Fruit fly (Drosophila melanogaster) whole organism, embryonic: Measurements from ENCODE around the gene CG7484.

Experiments
- ATbp ChIP-seq: fragments of 200-800 bp; sonication (Bioruptor generic); optimal IDR thresholded peaks from 2 replicates; lab custom pipeline; 2017; ENCODE audit warnings: missing biosample characterization, mild to moderate bottlenecking, missing genetic modification characterization, missing genetic modification reagents
- Atf6 ChIP-seq: fragments of 200-800 bp; sonication (Bioruptor generic); IDR thresholded peaks from 2 replicates; pipeline ENCODE4 v1.3.6; 2022; ENCODE audit warnings: missing biosample characterization, missing genetic modification characterization
- CG11247 ChIP-seq: fragments of 200-800 bp; sonication (Bioruptor generic); IDR thresholded peaks from 2 replicates; pipeline ENCODE4 v1.3.6; 2022; ENCODE audit warnings: missing biosample characterization, missing genetic modification characterization
- CG15269 ChIP-seq: fragments of 200-800 bp; sonication (Bioruptor generic); optimal IDR thresholded peaks from 2 replicates; lab custom pipeline; 2018; ENCODE audit warnings: missing biosample characterization, mild to moderate bottlenecking, missing genetic modification characterization, moderate library complexity
- CG15601 ChIP-seq: fragments of 200-800 bp; sonication (Bioruptor generic); optimal IDR thresholded peaks from 3 replicates; lab custom pipeline; 2019; ENCODE audit warnings: missing biosample characterization, mild to moderate bottlenecking, missing genetic modification characterization, moderate library complexity
- CG17328 ChIP-seq: fragments of 200-800 bp; sonication (Bioruptor generic); IDR thresholded peaks from 2 replicates; pipeline ENCODE4 v1.3.6; 2022; ENCODE audit warnings: missing biosample characterization, missing genetic modification characterization
- CG2120 ChIP-seq: fragments of 200-800 bp; sonication (Bioruptor generic); optimal IDR thresholded peaks from 3 replicates; lab custom pipeline; 2016; ENCODE audit warnings: missing biosample characterization, missing genetic modification characterization
- CG2202 ChIP-seq: fragments of 200-800 bp; sonication (Bioruptor generic); optimal IDR thresholded peaks from 2 replicates; lab custom pipeline; 2018; ENCODE audit warnings: missing biosample characterization, mild to moderate bottlenecking, missing genetic modification characterization
- CG2712 ChIP-seq: fragments of 200-800 bp; optimal IDR thresholded peaks from 3 replicates; lab custom pipeline; 2019; ENCODE audit warnings: missing biosample characterization, mild to moderate bottlenecking, missing genetic modification characterization, moderate library complexity
- CG3163 ChIP-seq: fragments of 200-800 bp; sonication (Bioruptor generic); optimal IDR thresholded peaks from 3 replicates; lab custom pipeline; 2016; ENCODE audit warnings: missing biosample characterization, missing genetic modification characterization
- CG34224 ChIP-seq: fragments of 200-800 bp; sonication (Bioruptor generic); IDR thresholded peaks from 3 replicates; pipeline ENCODE4 v1.3.6; 2022; ENCODE audit warnings: missing biosample characterization, missing genetic modification characterization; ENCODE audit not compliant: partially characterized antibody
- CG3847 ChIP-seq: fragments of 200-800 bp; sonication (Bioruptor generic); IDR thresholded peaks from 2 replicates; pipeline ENCODE4 v1.3.6; 2022; ENCODE audit warnings: missing biosample characterization, missing genetic modification characterization
- CG7745 ChIP-seq: fragments of 200-800 bp; sonication (Bioruptor generic); optimal IDR thresholded peaks from 2 replicates; lab custom pipeline; 2018; ENCODE audit warnings: missing biosample characterization, mild to moderate bottlenecking, missing genetic modification characterization, moderate library complexity
- CG8944 ChIP-seq: fragments of 200-800 bp; sonication (Bioruptor generic); optimal IDR thresholded peaks from 3 replicates; lab custom pipeline; 2016; ENCODE audit warnings: missing biosample characterization, missing genetic modification characterization
- CG9727 ChIP-seq: fragments of 200-800 bp; sonication (Bioruptor generic); optimal IDR thresholded peaks from 3 replicates; lab custom pipeline; 2017; ENCODE audit warnings: missing biosample characterization, mild to moderate bottlenecking, missing genetic modification characterization
- Camta ChIP-seq: fragments of 200-800 bp; sonication (Bioruptor generic); optimal IDR thresholded peaks from 2 replicates; lab custom pipeline; 2016; ENCODE audit warnings: missing biosample characterization, missing genetic modification characterization
- D ChIP-seq, 2 experiments: fragments of 200-800 bp in 1 of 2; fragments of >200 bp in 1 of 2; sonication (Bioruptor generic) in 1 of 2; optimal IDR thresholded peaks; 2 replicates in 1 of 2; 3 replicates in 1 of 2; lab custom pipeline; 2017; ENCODE audit warnings: mild to moderate bottlenecking in 1 of 2, missing biosample characterization in 1 of 2, missing genetic modification characterization in 1 of 2, missing genetic modification reagents in 1 of 2
- Dip2 ChIP-seq: fragments of 200-800 bp; sonication (Bioruptor generic); IDR thresholded peaks from 2 replicates; pipeline ENCODE4 v1.3.6; 2022; ENCODE audit warnings: missing biosample characterization, missing genetic modification characterization
- Dip3 ChIP-seq: fragments of 200-800 bp; sonication (Bioruptor generic); optimal IDR thresholded peaks from 3 replicates; lab custom pipeline; 2016; ENCODE audit warnings: missing biosample characterization, missing genetic modification characterization
- GATAe ChIP-seq: fragments of 200-800 bp; sonication (Bioruptor generic); conservative IDR thresholded peaks from 2 replicates; pipeline ENCODE4 v1.3.6; 2022; ENCODE audit warnings: missing biosample characterization, missing genetic modification characterization
- H15 ChIP-seq: fragments of 200-800 bp; sonication (Bioruptor generic); IDR thresholded peaks from 3 replicates; pipeline ENCODE4 v1.3.6; 2022; ENCODE audit warnings: missing biosample characterization, missing genetic modification characterization
- Lhr ChIP-seq: fragments of 200-800 bp; sonication (Bioruptor generic); optimal IDR thresholded peaks from 3 replicates; lab custom pipeline; 2017; ENCODE audit warnings: mild to moderate bottlenecking, missing biosample characterization, missing genetic modification reagents, missing genetic modification characterization
- MTF-1 ChIP-seq: fragments of 200-800 bp; sonication (Bioruptor generic); optimal IDR thresholded peaks from 2 replicates; lab custom pipeline; 2018; ENCODE audit warnings: missing biosample characterization, mild to moderate bottlenecking, missing genetic modification characterization, borderline replicate concordance
- Med ChIP-seq: fragments of 200-800 bp; sonication (Bioruptor generic); peaks from one replicate; lab custom pipeline; 2016; ENCODE audit warnings: missing biosample characterization, missing genetic modification characterization, mild to moderate bottlenecking, inconsistent platforms, moderate library complexity
- Mrtf ChIP-seq: fragments of 200-800 bp; sonication (Bioruptor generic); IDR thresholded peaks from 3 replicates; pipeline ENCODE4 v1.3.6; 2022; ENCODE audit warnings: missing biosample characterization, missing genetic modification characterization
- NC2β ChIP-seq: fragments of 200-800 bp; sonication (Bioruptor generic); optimal IDR thresholded peaks from 2 replicates; lab custom pipeline; 2016; ENCODE audit warnings: missing biosample characterization, missing genetic modification characterization
- Oaz ChIP-seq: fragments of 200-800 bp; sonication (Bioruptor generic); IDR thresholded peaks from 2 replicates; pipeline ENCODE4 v1.3.6; 2022; ENCODE audit warnings: missing biosample characterization, missing genetic modification characterization
- Ssrp ChIP-seq: fragments of 200-800 bp; sonication (Bioruptor generic); optimal IDR thresholded peaks from 2 replicates; lab custom pipeline; 2018; ENCODE audit warnings: missing biosample characterization, mild to moderate bottlenecking, missing genetic modification characterization, moderate library complexity
- Xrp1 ChIP-seq: fragments of 200-800 bp; sonication (Bioruptor generic); IDR thresholded peaks from 2 replicates; pipeline ENCODE4 v1.3.6; 2022; ENCODE audit warnings: missing biosample characterization, missing genetic modification characterization
- ap ChIP-seq: fragments of 200-800 bp; sonication (Bioruptor generic); IDR thresholded peaks from 2 replicates; pipeline ENCODE4 v1.3.6; 2022; ENCODE audit warnings: missing biosample characterization, missing genetic modification characterization
- ato ChIP-seq: fragments of 200-800 bp; sonication (Bioruptor generic); IDR thresholded peaks from 2 replicates; pipeline ENCODE4 v1.3.6; 2022; ENCODE audit warnings: missing biosample characterization, missing genetic modification characterization; ENCODE audit not compliant: partially characterized antibody
- bbx ChIP-seq: fragments of 200-800 bp; sonication (Bioruptor generic); IDR thresholded peaks from 2 replicates; pipeline ENCODE4 v1.3.6; 2022; ENCODE audit warnings: missing biosample characterization, missing genetic modification characterization; ENCODE audit not compliant: partially characterized antibody
- da ChIP-seq: fragments of 200-800 bp; sonication (Bioruptor generic); optimal IDR thresholded peaks from 2 replicates; lab custom pipeline; 2016; ENCODE audit warnings: missing biosample characterization, missing genetic modification characterization
- dimm ChIP-seq: fragments of 200-800 bp; sonication (Bioruptor generic); IDR thresholded peaks from 2 replicates; pipeline ENCODE4 v1.3.6; 2022; ENCODE audit warnings: missing biosample characterization, missing genetic modification characterization
- exex ChIP-seq: fragments of 200-800 bp; sonication (Bioruptor generic); optimal IDR thresholded peaks from 4 replicates; lab custom pipeline; 2018; ENCODE audit warnings: missing biosample characterization, mild to moderate bottlenecking, missing genetic modification characterization, moderate library complexity
- fru ChIP-seq: fragments of >200 bp; optimal IDR thresholded peaks from 2 replicates; lab custom pipeline; 2017
- fu2 ChIP-seq: fragments of 200-800 bp; sonication (Bioruptor generic); optimal IDR thresholded peaks from 2 replicates; lab custom pipeline; 2016; ENCODE audit warnings: missing biosample characterization, missing genetic modification characterization
- gce ChIP-seq: fragments of 200-800 bp; sonication (Bioruptor generic); IDR thresholded peaks from 3 replicates; pipeline ENCODE4 v1.3.6; 2022; ENCODE audit warnings: missing biosample characterization, missing genetic modification characterization
- gcm2 ChIP-seq: fragments of 200-800 bp; sonication (Bioruptor generic); optimal IDR thresholded peaks from 2 replicates; lab custom pipeline; 2016; ENCODE audit warnings: missing biosample characterization, missing genetic modification characterization
- lab ChIP-seq: fragments of 200-800 bp; sonication (Bioruptor generic); optimal IDR thresholded peaks from 3 replicates; lab custom pipeline; 2017; ENCODE audit warnings: missing biosample characterization, missing genetic modification characterization, mild to moderate bottlenecking, moderate library complexity, missing genetic modification reagents
- nom ChIP-seq: fragments of 200-800 bp; sonication (Bioruptor generic); optimal IDR thresholded peaks from 2 replicates; lab custom pipeline; 2017; ENCODE audit warnings: missing biosample characterization, missing genetic modification characterization, mild to moderate bottlenecking, moderate library complexity, missing genetic modification reagents
- phol ChIP-seq: fragments of 200-800 bp; sonication (Bioruptor generic); optimal IDR thresholded peaks from 3 replicates; lab custom pipeline; 2018; ENCODE audit warnings: missing biosample characterization, mild to moderate bottlenecking, missing genetic modification characterization, moderate library complexity
- pros ChIP-seq: fragments of 200-800 bp; sonication (Bioruptor generic); optimal IDR thresholded peaks from 3 replicates; lab custom pipeline; 2019; ENCODE audit warnings: missing biosample characterization, mild to moderate bottlenecking, missing genetic modification characterization, moderate library complexity
- psq ChIP-seq: fragments of 200-800 bp; sonication (Bioruptor generic); optimal IDR thresholded peaks from 2 replicates; lab custom pipeline; 2017; ENCODE audit warnings: missing biosample characterization, missing genetic modification characterization
- ranshi ChIP-seq: fragments of 200-800 bp; sonication (Bioruptor generic); IDR thresholded peaks from 2 replicates; pipeline ENCODE4 v1.3.6; 2022; ENCODE audit warnings: missing biosample characterization, missing genetic modification characterization
- sob ChIP-seq: fragments of 200-800 bp; sonication (Bioruptor generic); IDR thresholded peaks from 2 replicates; pipeline ENCODE4 v1.3.6; 2022; ENCODE audit warnings: missing biosample characterization, missing genetic modification characterization
- sr ChIP-seq: fragments of 200-800 bp; sonication (Bioruptor generic); IDR thresholded peaks from 3 replicates; pipeline ENCODE4 v1.3.6; 2022; ENCODE audit warnings: missing biosample characterization, missing genetic modification characterization
- sug ChIP-seq: fragments of 200-800 bp; optimal IDR thresholded peaks from 2 replicates; lab custom pipeline; 2019; ENCODE audit warnings: missing biosample characterization, mild to moderate bottlenecking, missing genetic modification characterization, moderate library complexity

CG7484 gene

DNA sequence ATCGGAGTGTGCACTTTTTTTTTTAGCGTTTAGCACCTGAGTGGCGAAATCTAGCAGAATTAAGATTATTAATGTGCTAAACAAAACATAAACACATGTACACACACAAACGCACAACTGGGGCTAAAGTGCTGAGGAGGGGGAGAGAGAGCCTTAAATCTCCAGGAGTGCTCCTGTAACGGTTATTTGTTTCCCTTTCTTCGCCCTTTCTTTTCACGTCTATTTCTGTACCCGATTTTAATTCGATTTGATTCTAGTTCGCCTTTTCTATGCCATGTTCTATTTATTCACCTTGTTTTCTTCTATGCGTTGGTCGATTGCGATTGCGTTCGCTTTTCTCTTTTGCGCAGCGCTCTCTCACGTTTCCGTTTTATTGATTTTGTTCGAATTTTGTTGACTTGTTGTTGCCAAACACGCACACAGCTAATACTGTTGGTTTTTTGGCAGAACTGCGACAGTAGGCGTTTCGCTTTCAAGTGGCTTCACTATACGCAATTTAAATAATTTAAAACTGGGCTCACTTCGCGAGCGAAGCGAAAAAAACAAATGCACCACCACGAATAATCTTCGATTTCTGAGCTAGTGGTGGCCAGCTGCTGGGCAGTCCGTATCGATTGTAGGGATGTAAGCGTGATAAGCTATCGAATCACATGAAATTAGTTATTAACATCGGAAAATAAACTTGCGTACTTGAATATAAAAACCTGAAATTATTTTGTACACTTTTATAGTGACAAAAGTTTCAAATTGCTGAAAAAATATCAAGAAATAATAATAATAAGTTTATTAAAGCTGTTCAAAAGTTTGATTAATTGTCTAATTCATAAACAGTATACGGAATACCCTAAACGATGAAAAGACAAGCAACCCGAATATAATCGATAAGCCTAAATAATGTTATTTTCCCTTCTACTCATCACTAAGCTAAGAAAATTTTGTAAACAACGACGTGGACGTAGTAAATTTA is at the start of gene CG7484, which contains the start of the genes Krn and Ndfip (continued):
- TF ChIP-seq psq (GFP tag; lab: Kevin White, UChicago) = peak; percentile 73
- peak; percentile 78 for TF ChIP-seq fu2 (GFP tag; lab: Kevin White, UChicago)
- TF ChIP-seq Dip3 (GFP tag; lab: Kevin White, UChicago) = peak; percentile 80
- peak; percentile 91 for TF ChIP-seq sob (GFP tag; lab: Robert Waterston, UW)
- TF ChIP-seq D (optimal IDR thresholded peaks at IDR 0.05; lab: Kevin White, UChicago) = no peak
- TF ChIP-seq D (GFP tag; optimal IDR thresholded peaks at IDR 0.05; lab: Kevin White, UChicago) = peak; percentile 65
- peak; percentile 92 for TF ChIP-seq lab
- peak; percentile 88 for TF ChIP-seq CG9727 (GFP tag; lab: Kevin White, UChicago)
- TF ChIP-seq ap (GFP tag; lab: Robert Waterston, UW) = peak; percentile 71
- TF ChIP-seq CG2120 = peak; percentile 92
- TF ChIP-seq H15 = peak; percentile 75; the same call in 2 of the 3 replicates
- peak; percentile 48 for TF ChIP-seq gcm2
- no peak for TF ChIP-seq dimm (GFP tag; lab: Robert Waterston, UW)
- TF ChIP-seq CG2202 (tag; lab: Kevin White, UChicago) = peak; percentile 48
- no peak for TF ChIP-seq gce
- TF ChIP-seq Atf6 = peak; percentile 81
- TF ChIP-seq CG7745 (tag; lab: Kevin White, UChicago) = peak; percentile 27
- peak; percentile 59 for TF ChIP-seq nom (GFP tag; lab: Kevin White, UChicago)
- peak; percentile 60 for TF ChIP-seq CG3163 (GFP tag; lab: Kevin White, UChicago)
- peak; percentile 32 for TF ChIP-seq NC2β
- TF ChIP-seq Dip2 (GFP tag; lab: Robert Waterston, UW) = no peak
- peak; percentile 78 for TF ChIP-seq Mrtf (GFP tag; lab: Robert Waterston, UW)
- no peak for TF ChIP-seq pros
- no peak; the same call in 1 of the 2 replicates for TF ChIP-seq GATAe (GFP tag; lab: Robert Waterston, UW)
- peak; percentile 81 for TF ChIP-seq CG17328
- peak; percentile 92 for TF ChIP-seq phol (tag; lab: Kevin White, UChicago)
- peak; percentile 91 for TF ChIP-seq CG34224 (GFP tag; lab: Robert Waterston, UW)
- peak; percentile 73 for TF ChIP-seq exex (tag; lab: Kevin White, UChicago)
- peak; percentile 91 for TF ChIP-seq CG15269 (tag; lab: Kevin White, UChicago)
- TF ChIP-seq bbx (GFP tag; lab: Robert Waterston, UW) = peak; percentile 94
- TF ChIP-seq MTF-1 = peak; percentile 25
- peak; percentile 27; the same call in 1 of the 2 replicates for TF ChIP-seq ato
- peak; percentile 49 for TF ChIP-seq Camta (GFP tag; lab: Kevin White, UChicago)
- 0 out of 3 replicates have a peak, but pooled peaks have one; percentile 5 for TF ChIP-seq sr (GFP tag; lab: Robert Waterston, UW)
- peak; percentile 22 for TF ChIP-seq da (GFP tag; lab: Kevin White, UChicago)
- TF ChIP-seq fru (lab: Kevin White, UChicago) = no peak
- peak; percentile 89 for TF ChIP-seq CG15601 (tag; lab: Kevin White, UChicago)
- TF ChIP-seq CG11247 = peak; percentile 87
- TF ChIP-seq CG8944 (GFP tag; lab: Kevin White, UChicago) = peak; percentile 76
- peak; percentile 61 for TF ChIP-seq Oaz (GFP tag; lab: Robert Waterston, UW)
- TF ChIP-seq Xrp1 (GFP tag; lab: Robert Waterston, UW) = peak; percentile 83
- peak; percentile 90 for TF ChIP-seq CG3847 (GFP tag; lab: Robert Waterston, UW)
- TF ChIP-seq Ssrp (tag; lab: Kevin White, UChicago) = peak; percentile 89
- peak; percentile 97 for TF ChIP-seq Med (GFP tag; lab: Kevin White, UChicago)
- TF ChIP-seq ATbp = peak; percentile 50
- peak; percentile 94 for TF ChIP-seq sug (tag; lab: Kevin White, UChicago)
- peak; percentile 94 for TF ChIP-seq CG2712 (tag; lab: Kevin White, UChicago)
- TF ChIP-seq Lhr = peak; percentile 66
- peak; percentile 77; the same call in 1 of the 2 replicates for TF ChIP-seq ranshi
